Worm (Caenorhabditis elegans): ENCODE results near the gene mex-6.

DNA sequence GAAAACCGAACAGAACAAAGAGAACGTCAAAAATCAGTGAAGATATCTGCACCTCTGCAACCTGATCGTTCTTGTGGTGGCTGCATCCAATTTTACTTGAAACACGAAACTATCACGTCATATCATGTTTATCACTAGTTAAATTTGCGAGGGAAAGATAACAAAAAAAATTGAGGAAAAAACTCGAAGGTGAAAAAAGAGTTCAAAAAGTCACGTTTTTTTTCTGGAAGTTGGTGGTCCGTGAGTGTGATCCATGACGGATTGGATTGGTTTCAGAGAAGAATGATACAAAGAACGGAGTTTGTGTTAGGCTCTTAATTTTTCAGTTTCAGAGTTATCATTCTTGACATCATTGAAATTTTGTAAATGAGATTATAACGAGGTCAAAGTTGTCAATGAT is 41.4 kb upstream of the mex-6 start:
- TF ChIP-seq nhr-11 (tag; optimal IDR thresholded peaks at IDR 0.05) (no peak), unc-55 (GFP tag; optimal IDR thresholded peaks at IDR 0.05) (no peak), pqm-1 (tag; optimal IDR thresholded peaks at IDR 0.05) (no peak), pha-4 (tag; optimal IDR thresholded peaks at IDR 0.05) (no peak), odd-2 (tag; optimal IDR thresholded peaks at IDR 0.05) (no peak), ceh-9 (tag; optimal IDR thresholded peaks at IDR 0.05) (no peak), ahr-1 (tag; optimal IDR thresholded peaks at IDR 0.05) (no peak), unc-86 (tag; optimal IDR thresholded peaks at IDR 0.05) (no peak), sox-4 (tag; optimal IDR thresholded peaks at IDR 0.05) (no peak)

Measured in whole organism, late embryonic.